Worm (Caenorhabditis elegans) whole organism, L2 larva: Measurements from ENCODE around the gene hpo-10.

Source experiments
- C34F6.9 ChIP-seq: fragments of 150-350 bp; optimal IDR thresholded peaks from 2 replicates; lab custom pipeline; 2014; ENCODE audit warnings: missing biosample characterization, missing genetic modification characterization
- F13H6.1 ChIP-seq: sonication (generic microtip); optimal IDR thresholded peaks from 2 replicates; lab custom pipeline; 2016; ENCODE audit warnings: missing genetic modification characterization, missing compliant biosample characterization
- R02D3.7 ChIP-seq: fragments of 150-350 bp; optimal IDR thresholded peaks from 2 replicates; lab custom pipeline; 2014; ENCODE audit warnings: missing biosample characterization, missing genetic modification characterization
- Y55F3AM.14 ChIP-seq: fragments of 200-800 bp; sonication (Bioruptor generic); optimal IDR thresholded peaks from 2 replicates; lab custom pipeline; 2018; ENCODE audit warnings: mild to moderate bottlenecking, missing genetic modification characterization, missing compliant biosample characterization
- ZK546.5 ChIP-seq: sonication (generic microtip); optimal IDR thresholded peaks from 2 replicates; lab custom pipeline; 2017; ENCODE audit warnings: missing biosample characterization, missing genetic modification characterization
- alr-1 ChIP-seq: fragments of 150-350 bp; optimal IDR thresholded peaks from 2 replicates; lab custom pipeline; 2014; ENCODE audit warnings: missing biosample characterization, missing genetic modification characterization
- aly-2 ChIP-seq: fragments of 150-350 bp; optimal IDR thresholded peaks from 2 replicates; lab custom pipeline; 2014; ENCODE audit warnings: missing biosample characterization, missing genetic modification characterization
- ama-1 ChIP-seq: fragments of 150-350 bp; optimal IDR thresholded peaks from 2 replicates; lab custom pipeline; 2018; ENCODE audit warnings: inconsistent platforms
- blmp-1 ChIP-seq: sonication (generic microtip); optimal IDR thresholded peaks from 2 replicates; lab custom pipeline; 2017; ENCODE audit warnings: missing genetic modification characterization, mild to moderate bottlenecking, missing compliant biosample characterization, antibody characterized with exemption, moderate library complexity; ENCODE audit not compliant: insufficient read depth
- ceh-16 ChIP-seq: fragments of 150-350 bp; optimal IDR thresholded peaks from 2 replicates; lab custom pipeline; 2014; ENCODE audit warnings: missing biosample characterization, missing genetic modification characterization
- ceh-82 ChIP-seq: fragments of 150-350 bp; optimal IDR thresholded peaks from 2 replicates; lab custom pipeline; 2014; ENCODE audit warnings: missing biosample characterization, missing genetic modification characterization
- crh-2 ChIP-seq: sonication (generic microtip); optimal IDR thresholded peaks from 2 replicates; lab custom pipeline; 2017; ENCODE audit warnings: missing biosample characterization, missing genetic modification characterization
- dmd-4 ChIP-seq: sonication (generic microtip); optimal IDR thresholded peaks from 2 replicates; lab custom pipeline; 2017; ENCODE audit warnings: missing biosample characterization, missing genetic modification characterization
- egl-27 ChIP-seq: sonication (generic microtip); optimal IDR thresholded peaks from 3 replicates; lab custom pipeline; 2017; ENCODE audit warnings: missing biosample characterization, missing genetic modification reagents, missing genetic modification characterization
- elt-1 ChIP-seq: fragments of 150-350 bp; optimal IDR thresholded peaks from 2 replicates; lab custom pipeline; 2014; ENCODE audit warnings: missing biosample characterization, missing genetic modification characterization
- elt-3 ChIP-seq: sonication (generic microtip); optimal IDR thresholded peaks from 2 replicates; lab custom pipeline; 2017; ENCODE audit warnings: missing biosample characterization, missing genetic modification characterization
- fos-1 ChIP-seq: fragments of 150-350 bp; optimal IDR thresholded peaks from 2 replicates; lab custom pipeline; 2014; ENCODE audit warnings: missing biosample characterization, missing genetic modification characterization
- gmeb-1 ChIP-seq: fragments of 150-350 bp; optimal IDR thresholded peaks from 2 replicates; lab custom pipeline; 2014; ENCODE audit warnings: missing biosample characterization, missing genetic modification characterization
- lin-11 ChIP-seq: fragments of 150-350 bp; sonication (generic microtip); optimal IDR thresholded peaks from 2 replicates; lab custom pipeline; 2014; ENCODE audit warnings: missing biosample characterization, missing genetic modification characterization, inconsistent platforms, mixed read lengths
- lin-13 ChIP-seq: fragments of 150-350 bp; optimal IDR thresholded peaks from 2 replicates; lab custom pipeline; 2014; ENCODE audit warnings: missing biosample characterization, missing genetic modification reagents, missing genetic modification characterization
- lin-39 ChIP-seq: fragments of 150-350 bp; optimal IDR thresholded peaks from 2 replicates; lab custom pipeline; 2014; ENCODE audit warnings: missing biosample characterization, missing genetic modification reagents, missing genetic modification characterization
- lsy-2 ChIP-seq, 2 experiments: fragments of 150-350 bp in 1 of 2; sonication (generic microtip) in 1 of 2; optimal IDR thresholded peaks; 2 replicates each; lab custom pipeline; 2014 to 2017; ENCODE audit warnings: missing biosample characterization in 2 of 2, missing genetic modification characterization in 2 of 2
- mab-5 ChIP-seq: fragments of 150-350 bp; optimal IDR thresholded peaks from 2 replicates; lab custom pipeline; 2014; ENCODE audit warnings: missing biosample characterization, missing genetic modification characterization
- mbf-1 ChIP-seq: sonication (generic microtip); optimal IDR thresholded peaks from 2 replicates; lab custom pipeline; 2017; ENCODE audit warnings: missing biosample characterization, missing genetic modification characterization
- mdl-1 ChIP-seq, 2 experiments: fragments of 150-350 bp in 1 of 2; sonication (generic microtip) in 1 of 2; optimal IDR thresholded peaks; 2 replicates each; lab custom pipeline; 2017; ENCODE audit warnings: missing biosample characterization in 2 of 2, missing genetic modification characterization in 2 of 2
- nhr-10 ChIP-seq: sonication (generic microtip); optimal IDR thresholded peaks from 2 replicates; lab custom pipeline; 2017; ENCODE audit warnings: missing biosample characterization, missing genetic modification characterization
- nhr-11 ChIP-seq: fragments of 150-350 bp; optimal IDR thresholded peaks from 2 replicates; lab custom pipeline; 2014; ENCODE audit warnings: missing biosample characterization, missing genetic modification characterization
- nhr-12 ChIP-seq: fragments of 150-350 bp; optimal IDR thresholded peaks from 2 replicates; lab custom pipeline; 2014; ENCODE audit warnings: missing biosample characterization, missing genetic modification characterization
- nhr-129 ChIP-seq: fragments of 150-350 bp; optimal IDR thresholded peaks from 2 replicates; lab custom pipeline; 2014; ENCODE audit warnings: missing biosample characterization, missing genetic modification characterization
- nhr-21 ChIP-seq: fragments of 150-350 bp; optimal IDR thresholded peaks from 2 replicates; lab custom pipeline; 2014; ENCODE audit warnings: missing biosample characterization, missing genetic modification characterization
- nhr-23 ChIP-seq: fragments of 150-350 bp; optimal IDR thresholded peaks from 2 replicates; lab custom pipeline; 2014; ENCODE audit warnings: missing biosample characterization, missing genetic modification reagents, missing genetic modification characterization
- nhr-237 ChIP-seq: fragments of 150-350 bp; optimal IDR thresholded peaks from 2 replicates; lab custom pipeline; 2014; ENCODE audit warnings: missing biosample characterization, missing genetic modification characterization
- nhr-25 ChIP-seq: fragments of 150-350 bp; sonication (generic microtip); optimal IDR thresholded peaks from 3 replicates; lab custom pipeline; 2014; ENCODE audit warnings: missing biosample characterization, missing genetic modification characterization
- nhr-6 ChIP-seq: fragments of 150-350 bp; optimal IDR thresholded peaks from 2 replicates; lab custom pipeline; 2014; ENCODE audit warnings: missing biosample characterization, missing genetic modification characterization
- nhr-77 ChIP-seq: fragments of 150-350 bp; optimal IDR thresholded peaks from 2 replicates; lab custom pipeline; 2014; ENCODE audit warnings: missing biosample characterization, missing genetic modification characterization
- peb-1 ChIP-seq: fragments of 150-350 bp; optimal IDR thresholded peaks from 2 replicates; lab custom pipeline; 2014; ENCODE audit warnings: missing biosample characterization, missing genetic modification characterization
- sem-4 ChIP-seq: fragments of 150-350 bp; optimal IDR thresholded peaks from 2 replicates; lab custom pipeline; 2014; ENCODE audit warnings: missing biosample characterization, missing genetic modification reagents, missing genetic modification characterization
- skn-1 ChIP-seq: sonication (generic microtip); optimal IDR thresholded peaks from 2 replicates; lab custom pipeline; 2017; ENCODE audit warnings: missing biosample characterization, missing genetic modification characterization
- sma-3 ChIP-seq: sonication (generic microtip); optimal IDR thresholded peaks from 2 replicates; lab custom pipeline; 2016; ENCODE audit warnings: missing genetic modification reagents, missing genetic modification characterization, missing compliant biosample characterization
- sma-9 ChIP-seq, 2 experiments: fragments of 150-350 bp in 1 of 2; sonication (generic microtip) in 1 of 2; optimal IDR thresholded peaks; 2 replicates each; lab custom pipeline; 2014 to 2016; ENCODE audit warnings: missing genetic modification characterization in 2 of 2, mild to moderate bottlenecking in 1 of 2, missing biosample characterization in 1 of 2, missing compliant biosample characterization in 1 of 2, missing genetic modification reagents in 1 of 2, moderate library complexity in 1 of 2
- snpc-4 ChIP-seq: fragments of 150-350 bp; optimal IDR thresholded peaks from 2 replicates; lab custom pipeline; 2014; ENCODE audit warnings: missing biosample characterization, missing genetic modification characterization
- unc-39 ChIP-seq: fragments of 150-350 bp; optimal IDR thresholded peaks from 2 replicates; lab custom pipeline; 2014; ENCODE audit warnings: missing biosample characterization, missing genetic modification characterization
- unc-55 ChIP-seq: fragments of 150-350 bp; sonication (generic microtip); optimal IDR thresholded peaks from 3 replicates; lab custom pipeline; 2014; ENCODE audit warnings: missing biosample characterization, missing genetic modification reagents, missing genetic modification characterization
- unc-62 ChIP-seq: fragments of 150-350 bp; optimal IDR thresholded peaks from 2 replicates; lab custom pipeline; 2014; ENCODE audit warnings: missing biosample characterization, missing genetic modification reagents, missing genetic modification characterization
- zag-1 ChIP-seq: fragments of 150-350 bp; optimal IDR thresholded peaks from 2 replicates; lab custom pipeline; 2014; ENCODE audit warnings: missing biosample characterization, missing genetic modification characterization
- ztf-1 ChIP-seq: fragments of 200-800 bp; sonication (Bioruptor generic); conservative IDR thresholded peaks from 2 replicates; pipeline ENCODE4 v1.3.6; 2022; ENCODE audit warnings: missing genetic modification characterization, missing compliant biosample characterization
- ztf-11 ChIP-seq: sonication (generic microtip); optimal IDR thresholded peaks from 2 replicates; lab custom pipeline; 2017; ENCODE audit warnings: missing biosample characterization, missing genetic modification characterization
- ztf-4 ChIP-seq: fragments of 150-350 bp; optimal IDR thresholded peaks from 2 replicates; lab custom pipeline; 2014; ENCODE audit warnings: missing biosample characterization, missing genetic modification characterization

hpo-10 gene

ce11 chrIII:5839147-5839546 is 40.1 kb upstream of the hpo-10 start:
- TF ChIP-seq nhr-25 (tag; lab: Kevin White, UChicago) (no peak), dmd-4 (no peak), lin-13 (GFP tag; lab: Kevin White, UChicago) (no peak), ama-1 (lab: Kevin White, UChicago) (no peak), elt-3 (tag; lab: Kevin White, UChicago) (no peak), mbf-1 (tag; lab: Kevin White, UChicago) (no peak), nhr-6 (tag; lab: Kevin White, UChicago) (no peak), ztf-1 (GFP tag; lab: Robert Waterston, UW) (no peak), nhr-237 (tag; lab: Kevin White, UChicago) (no peak), zag-1 (tag; lab: Kevin White, UChicago) (no peak), gmeb-1 (tag; lab: Kevin White, UChicago) (peak; percentile 46), Y55F3AM.14 (no peak), crh-2 (tag; lab: Kevin White, UChicago) (peak; percentile 25), ceh-82 (tag; lab: Kevin White, UChicago) (no peak), nhr-23 (tag; lab: Kevin White, UChicago) (no peak), elt-1 (tag; lab: Kevin White, UChicago) (no peak), peb-1 (tag; lab: Kevin White, UChicago) (no peak), unc-55 (GFP tag; lab: Kevin White, UChicago) (no peak), sma-9 (GFP tag; optimal IDR thresholded peaks at IDR 0.05; lab: Kevin White, UChicago) (peak; percentile 61), sma-9 (tag; optimal IDR thresholded peaks at IDR 0.05; lab: Kevin White, UChicago) (no peak), sem-4 (no peak), nhr-129 (tag; lab: Kevin White, UChicago) (peak; percentile 26), blmp-1 (tag; lab: Kevin White, UChicago) (peak; percentile 49), nhr-12 (tag; lab: Kevin White, UChicago) (no peak), unc-62 (GFP tag; lab: Kevin White, UChicago) (no peak), aly-2 (no peak), C34F6.9 (tag; lab: Kevin White, UChicago) (no peak), nhr-21 (tag; lab: Kevin White, UChicago) (no peak), mdl-1 (tag; optimal IDR thresholded peaks at IDR 0.05; lab: Kevin White, UChicago) (no peak), nhr-10 (no peak), R02D3.7 (tag; lab: Kevin White, UChicago) (no peak), nhr-11 (tag; lab: Kevin White, UChicago) (no peak), snpc-4 (no peak), fos-1 (tag; lab: Kevin White, UChicago) (peak; percentile 41), nhr-77 (tag; lab: Kevin White, UChicago) (no peak), ZK546.5 (tag; lab: Kevin White, UChicago) (no peak), ceh-16 (tag; lab: Kevin White, UChicago) (no peak), lin-11 (no peak), alr-1 (tag; lab: Kevin White, UChicago) (no peak), F13H6.1 (tag; lab: Kevin White, UChicago) (no peak), lsy-2 (tag; optimal IDR thresholded peaks at IDR 0.05; lab: Kevin White, UChicago) (peak in 1 of 2 experiments; percentile 32), egl-27 (tag; lab: Kevin White, UChicago) (peak; percentile 59), ztf-4 (tag; lab: Kevin White, UChicago) (no peak), ztf-11 (no peak), mab-5 (tag; lab: Kevin White, UChicago) (no peak), unc-39 (tag; lab: Kevin White, UChicago) (no peak), skn-1 (tag; lab: Kevin White, UChicago) (peak; percentile 3), sma-3 (no peak), lin-39 (tag; lab: Kevin White, UChicago) (no peak)
